Worm (Caenorhabditis elegans): ENCODE data around the gene ncx-2.

Gene ncx-2

DNA sequence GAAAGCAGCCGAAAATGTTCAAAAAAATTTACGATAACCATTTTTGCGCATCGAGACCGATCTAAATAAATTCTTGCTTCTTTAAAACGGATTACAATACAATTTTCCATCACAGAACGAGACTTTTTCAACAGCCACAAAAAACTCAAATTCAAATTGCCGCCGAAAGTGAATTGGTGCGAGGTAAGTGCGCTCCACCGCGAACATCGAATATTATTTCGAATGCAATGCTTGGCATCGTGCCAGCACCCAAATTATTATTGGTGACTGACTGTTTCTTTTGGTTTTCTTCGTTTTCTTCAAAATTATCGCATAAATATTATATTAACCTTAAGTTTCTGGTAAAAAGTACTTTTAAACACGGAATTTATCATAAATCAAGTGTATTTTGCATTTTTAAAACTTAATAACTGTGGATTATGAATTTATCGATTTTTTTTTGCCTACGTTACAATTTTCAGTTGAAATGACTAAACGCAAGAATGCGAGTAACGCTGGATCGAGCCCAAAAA, 34.4 kb upstream of the ncx-2 start, which contains the start of gene penr-1 (continued):
- TF ChIP-seq tag-97 (GFP tag; IDR thresholded peaks at IDR 0.05) (no peak), mep-1 (tag; optimal IDR thresholded peaks at IDR 0.05) (no peak), lin-1 (GFP tag; IDR thresholded peaks at IDR 0.05) (no peak), arid-1 (GFP tag; conservative IDR thresholded peaks at IDR 0.05) (no peak), hif-1 (tag; optimal IDR thresholded peaks at IDR 0.05) (no peak), vab-7 (GFP tag; IDR thresholded peaks at IDR 0.05) (no peak), daf-19 (GFP tag; conservative IDR thresholded peaks at IDR 0.05) (no peak), madf-5 (GFP tag; IDR thresholded peaks at IDR 0.05) (no peak), lin-38 (GFP tag; IDR thresholded peaks at IDR 0.05) (peak; percentile 92), F49E8.2 (tag; optimal IDR thresholded peaks at IDR 0.05; ENCODE audit: borderline replicate concordance) (no peak), lin-39 (tag; optimal IDR thresholded peaks at IDR 0.05) (no peak), egl-27 (tag; optimal IDR thresholded peaks at IDR 0.05) (no peak), jun-1 (tag; optimal IDR thresholded peaks at IDR 0.05) (no peak), saeg-2 (GFP tag; IDR thresholded peaks at IDR 0.05) (no peak), duxl-1 (tag; optimal IDR thresholded peaks at IDR 0.05; ENCODE audit: poor library complexity) (no peak), unc-62 (GFP tag; optimal IDR thresholded peaks at IDR 0.05 in 1 of 2) (no peak), unc-62 (tag; optimal IDR thresholded peaks at IDR 0.05) (no peak), daf-12 (tag; optimal IDR thresholded peaks at IDR 0.05) (no peak), nhr-10 (tag; optimal IDR thresholded peaks at IDR 0.05) (no peak), dve-1 (tag; optimal IDR thresholded peaks at IDR 0.05; ENCODE audit: insufficient read depth) (no peak), skn-1 (tag; optimal IDR thresholded peaks at IDR 0.05) (no peak), nhr-6 (tag; optimal IDR thresholded peaks at IDR 0.05) (peak; percentile 1), mxl-2 (GFP tag; conservative IDR thresholded peaks at IDR 0.05) (no peak), aly-2 (tag; optimal IDR thresholded peaks at IDR 0.05) (no peak), aha-1 (tag) (peak; percentile 85), nhr-42 (GFP tag; IDR thresholded peaks at IDR 0.05) (no peak), F44E2.7 (GFP tag; IDR thresholded peaks at IDR 0.05) (no peak), sdz-12 (GFP tag; optimal IDR thresholded peaks at IDR 0.05) (no peak), F26F4.8 (GFP tag; conservative IDR thresholded peaks at IDR 0.05) (no peak), ceh-20 (GFP tag; IDR thresholded peaks at IDR 0.05) (no peak), lin-13 (GFP tag; optimal IDR thresholded peaks at IDR 0.05) (no peak), cey-2 (tag; optimal IDR thresholded peaks at IDR 0.05; ENCODE audit: borderline replicate concordance, insufficient read depth) (no peak), zag-1 (tag; optimal IDR thresholded peaks at IDR 0.05) (no peak), hlh-30 (tag; optimal IDR thresholded peaks at IDR 0.05; ENCODE audit: insufficient read depth) (no peak), ztf-11 (tag; optimal IDR thresholded peaks at IDR 0.05) (no peak), ceh-44 (GFP tag; IDR thresholded peaks at IDR 0.05) (no peak), daf-8 (GFP tag; IDR thresholded peaks at IDR 0.05) (no peak), dpl-1 (GFP tag; optimal IDR thresholded peaks at IDR 0.05) (peak; percentile 89), mdl-1 (tag; optimal IDR thresholded peaks at IDR 0.05) (no peak), lim-7 (GFP tag; IDR thresholded peaks at IDR 0.05) (no peak), ces-1 (GFP tag; optimal IDR thresholded peaks at IDR 0.05) (no peak), nhr-237 (tag; optimal IDR thresholded peaks at IDR 0.05) (no peak), ceh-32 (tag; optimal IDR thresholded peaks at IDR 0.05; ENCODE audit: poor library complexity) (no peak), Y75B8A.6 (GFP tag; IDR thresholded peaks at IDR 0.05) (no peak), nhr-77 (tag; optimal IDR thresholded peaks at IDR 0.05) (no peak), zfp-2 (tag; optimal IDR thresholded peaks at IDR 0.05) (no peak), ceh-62 (tag; optimal IDR thresholded peaks at IDR 0.05) (no peak), fos-1 (tag; optimal IDR thresholded peaks at IDR 0.05) (no peak), ZK546.5 (tag; optimal IDR thresholded peaks at IDR 0.05) (no peak), nhr-11 (tag; optimal IDR thresholded peaks at IDR 0.05) (no peak)
